Fruit fly (Drosophila melanogaster): Measurements from ENCODE around the gene CG18585.
A peak's percentile ranks its signal among the peaks of the same experiment; 100 is the strongest.

The CG18585 gene

DNA sequence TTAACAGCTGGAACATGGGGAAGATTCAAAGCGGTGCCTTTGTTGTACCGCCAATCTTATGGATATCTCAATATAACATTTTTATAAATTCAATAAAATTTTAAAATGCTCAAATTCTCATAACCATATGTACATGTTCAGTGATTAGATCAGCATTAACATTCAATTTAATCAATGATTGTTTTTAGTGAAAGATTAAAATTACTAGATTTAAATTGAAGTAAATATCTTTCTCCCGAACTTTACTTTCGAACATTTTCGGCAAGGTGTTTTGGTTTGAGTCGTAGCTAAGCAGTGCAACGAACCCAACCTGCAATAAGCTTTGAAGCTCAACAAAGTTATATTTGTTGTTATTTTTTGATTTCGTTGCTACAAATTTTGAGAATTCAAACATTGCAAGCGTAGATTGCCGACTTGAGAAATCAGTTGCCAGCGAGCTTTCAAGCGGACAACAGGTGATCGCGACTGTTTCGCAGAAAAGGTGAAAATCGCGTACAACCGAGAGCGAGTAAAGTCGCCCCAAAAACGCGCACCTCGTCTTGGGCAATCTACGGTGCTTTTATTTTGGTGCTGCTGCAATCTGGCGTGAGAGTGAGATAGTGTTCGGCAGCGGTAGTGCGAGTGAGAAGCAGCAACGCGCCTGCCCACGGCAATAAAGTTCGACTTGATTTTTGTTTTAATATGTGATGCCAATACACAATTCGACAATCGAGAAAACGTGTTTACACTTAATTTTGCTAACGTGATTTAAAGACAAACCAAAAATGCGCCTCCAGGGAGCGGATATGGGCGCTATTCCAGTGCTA lies 11.7 kb upstream of the CG18585 start, which contains the start of gene Tep3 (continued):
- TF ChIP-seq Hsf (GFP tag; optimal IDR thresholded peaks at IDR 0.05) (peak; percentile 52), grn (GFP tag; optimal IDR thresholded peaks at IDR 0.05) (no peak), CG1832 (GFP tag; optimal IDR thresholded peaks at IDR 0.05) (peak; percentile 37), CG32532 (GFP tag; IDR thresholded peaks at IDR 0.05) (peak; percentile 62), CG12236 (GFP tag; optimal IDR thresholded peaks at IDR 0.05) (no peak), unc-4 (GFP tag; IDR thresholded peaks at IDR 0.05; ENCODE audit: partially characterized antibody) (no peak), CG1602 (GFP tag; optimal IDR thresholded peaks at IDR 0.05) (no peak), CG18764 (GFP tag; optimal IDR thresholded peaks at IDR 0.05) (no peak), trh (GFP tag; optimal IDR thresholded peaks at IDR 0.05) (no peak), crol (GFP tag; IDR thresholded peaks at IDR 0.05) (no peak), Usf (GFP tag; optimal IDR thresholded peaks at IDR 0.05) (no peak), CG9817 (tag; optimal IDR thresholded peaks at IDR 0.05) (peak; percentile 14), Gug (GFP tag; IDR thresholded peaks at IDR 0.05) (no peak), Oli (tag; optimal IDR thresholded peaks at IDR 0.05) (no peak), dm (GFP tag; optimal IDR thresholded peaks at IDR 0.05) (no peak), CG17328 (GFP tag; IDR thresholded peaks at IDR 0.05) (no peak), ab (GFP tag; optimal IDR thresholded peaks at IDR 0.05) (no peak), CG12219 (GFP tag; optimal IDR thresholded peaks at IDR 0.05) (no peak), Myb (GFP tag; optimal IDR thresholded peaks at IDR 0.05) (peak; percentile 53), HLHmδ (GFP tag; optimal IDR thresholded peaks at IDR 0.05) (no peak), Oaz (GFP tag; IDR thresholded peaks at IDR 0.05) (no peak), chif (GFP tag; optimal IDR thresholded peaks at IDR 0.05) (no peak), vvl (GFP tag; IDR thresholded peaks at IDR 0.05) (0 out of 2 replicates have a peak, but pooled peaks have one; percentile 30), jumu (GFP tag; optimal IDR thresholded peaks at IDR 0.05) (no peak), disco-r (GFP tag; optimal IDR thresholded peaks at IDR 0.05) (no peak)

DNA sequence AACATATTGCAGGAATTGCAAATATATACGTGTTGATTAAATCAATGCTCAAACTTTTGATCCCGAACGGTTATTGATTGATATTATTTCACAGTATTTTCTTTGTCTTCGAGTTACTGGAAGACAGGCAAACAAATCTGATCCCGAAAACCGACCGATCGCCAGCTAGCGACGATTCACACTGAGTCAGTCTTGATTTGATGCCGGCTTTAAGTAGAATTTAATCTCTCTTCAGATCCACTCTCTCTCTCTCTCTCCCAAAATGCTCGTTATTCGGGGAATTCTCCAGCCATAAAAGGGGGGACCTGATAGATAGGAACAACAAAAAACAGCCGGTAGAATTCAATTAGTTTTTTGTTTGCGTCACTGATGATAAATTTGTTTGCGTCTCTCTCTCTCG lies 10.6 kb upstream of the CG18585 start, which contains the start of gene Tep2:
Gene Tep2, minus strand, starts transcription at position 185 of the 400 bp plus-strand sequence.
- no peak for TF ChIP-seq CG33557 (GFP tag; optimal IDR thresholded peaks at IDR 0.05)
- TF ChIP-seq CG8388 (GFP tag; optimal IDR thresholded peaks at IDR 0.05): no peak
- peak; percentile 87 for TF ChIP-seq sd (tag; optimal IDR thresholded peaks at IDR 0.05)
- 0 out of 3 replicates have a peak, but pooled peaks have one; percentile 11 for TF ChIP-seq CG34224 (GFP tag; IDR thresholded peaks at IDR 0.05; ENCODE audit: partially characterized antibody)
- no peak for TF ChIP-seq NFAT (GFP tag; IDR thresholded peaks at IDR 0.05)
- no peak for TF ChIP-seq Xbp1 (GFP tag; optimal IDR thresholded peaks at IDR 0.05)
- TF ChIP-seq grn (GFP tag; optimal IDR thresholded peaks at IDR 0.05): peak; percentile 47
- TF ChIP-seq ci (GFP tag; IDR thresholded peaks at IDR 0.05): peak; percentile 56; the same call in 2 of the 3 replicates
- TF ChIP-seq bbx (GFP tag; IDR thresholded peaks at IDR 0.05; ENCODE audit: partially characterized antibody): peak; percentile 38; the same call in 1 of the 2 replicates
- TF ChIP-seq Stat92E (GFP tag; optimal IDR thresholded peaks at IDR 0.05): peak in 1 of 3 experiments; percentile 34
- peak; percentile 58 to 69 for TF ChIP-seq Trl (optimal IDR thresholded peaks at IDR 0.05)
- TF ChIP-seq Trl (GFP tag; optimal IDR thresholded peaks at IDR 0.05): no peak
- TF ChIP-seq Jarid2 (GFP tag; optimal IDR thresholded peaks at IDR 0.05): peak; percentile 83
- TF ChIP-seq nau (GFP tag; optimal IDR thresholded peaks at IDR 0.05): no peak
- TF ChIP-seq CG12769 (tag; optimal IDR thresholded peaks at IDR 0.05): peak; percentile 42
- peak; percentile 23 for TF ChIP-seq CG8359 (GFP tag; optimal IDR thresholded peaks at IDR 0.05; ENCODE audit: borderline replicate concordance)
- TF ChIP-seq rib (GFP tag; IDR thresholded peaks at IDR 0.05): 0 out of 2 replicates have a peak, but pooled peaks have one; percentile 25

Measured in whole organism, embryonic.